Worm (Caenorhabditis elegans) whole organism, L2 larva: ENCODE results near the gene F46F2.5.

Experiments used
- F13H6.1 ChIP-seq: sonication (generic microtip); optimal IDR thresholded peaks from 2 replicates; lab custom pipeline; 2016; ENCODE audit warnings: missing genetic modification characterization, missing compliant biosample characterization
- Y55F3AM.14 ChIP-seq: fragments of 200-800 bp; sonication (Bioruptor generic); optimal IDR thresholded peaks from 2 replicates; lab custom pipeline; 2018; ENCODE audit warnings: mild to moderate bottlenecking, missing genetic modification characterization, missing compliant biosample characterization
- ZK546.5 ChIP-seq: sonication (generic microtip); optimal IDR thresholded peaks from 2 replicates; lab custom pipeline; 2017; ENCODE audit warnings: missing biosample characterization, missing genetic modification characterization
- alr-1 ChIP-seq: fragments of 150-350 bp; optimal IDR thresholded peaks from 2 replicates; lab custom pipeline; 2014; ENCODE audit warnings: missing biosample characterization, missing genetic modification characterization
- ama-1 ChIP-seq: fragments of 150-350 bp; optimal IDR thresholded peaks from 2 replicates; lab custom pipeline; 2018; ENCODE audit warnings: inconsistent platforms
- blmp-1 ChIP-seq: sonication (generic microtip); optimal IDR thresholded peaks from 2 replicates; lab custom pipeline; 2017; ENCODE audit warnings: missing genetic modification characterization, mild to moderate bottlenecking, missing compliant biosample characterization, antibody characterized with exemption, moderate library complexity; ENCODE audit not compliant: insufficient read depth
- ceh-16 ChIP-seq: fragments of 150-350 bp; optimal IDR thresholded peaks from 2 replicates; lab custom pipeline; 2014; ENCODE audit warnings: missing biosample characterization, missing genetic modification characterization
- crh-2 ChIP-seq: sonication (generic microtip); optimal IDR thresholded peaks from 2 replicates; lab custom pipeline; 2017; ENCODE audit warnings: missing biosample characterization, missing genetic modification characterization
- egl-27 ChIP-seq: sonication (generic microtip); optimal IDR thresholded peaks from 3 replicates; lab custom pipeline; 2017; ENCODE audit warnings: missing biosample characterization, missing genetic modification reagents, missing genetic modification characterization
- elt-1 ChIP-seq: fragments of 150-350 bp; optimal IDR thresholded peaks from 2 replicates; lab custom pipeline; 2014; ENCODE audit warnings: missing biosample characterization, missing genetic modification characterization
- lin-13 ChIP-seq: fragments of 150-350 bp; optimal IDR thresholded peaks from 2 replicates; lab custom pipeline; 2014; ENCODE audit warnings: missing biosample characterization, missing genetic modification reagents, missing genetic modification characterization
- lin-39 ChIP-seq: fragments of 150-350 bp; optimal IDR thresholded peaks from 2 replicates; lab custom pipeline; 2014; ENCODE audit warnings: missing biosample characterization, missing genetic modification reagents, missing genetic modification characterization
- lsy-2 ChIP-seq, 2 experiments: fragments of 150-350 bp in 1 of 2; sonication (generic microtip) in 1 of 2; optimal IDR thresholded peaks; 2 replicates each; lab custom pipeline; 2014 to 2017; ENCODE audit warnings: missing biosample characterization in 2 of 2, missing genetic modification characterization in 2 of 2
- mbf-1 ChIP-seq: sonication (generic microtip); optimal IDR thresholded peaks from 2 replicates; lab custom pipeline; 2017; ENCODE audit warnings: missing biosample characterization, missing genetic modification characterization
- nhr-11 ChIP-seq: fragments of 150-350 bp; optimal IDR thresholded peaks from 2 replicates; lab custom pipeline; 2014; ENCODE audit warnings: missing biosample characterization, missing genetic modification characterization
- nhr-129 ChIP-seq: fragments of 150-350 bp; optimal IDR thresholded peaks from 2 replicates; lab custom pipeline; 2014; ENCODE audit warnings: missing biosample characterization, missing genetic modification characterization
- nhr-21 ChIP-seq: fragments of 150-350 bp; optimal IDR thresholded peaks from 2 replicates; lab custom pipeline; 2014; ENCODE audit warnings: missing biosample characterization, missing genetic modification characterization
- nhr-23 ChIP-seq: fragments of 150-350 bp; optimal IDR thresholded peaks from 2 replicates; lab custom pipeline; 2014; ENCODE audit warnings: missing biosample characterization, missing genetic modification reagents, missing genetic modification characterization
- nhr-25 ChIP-seq: fragments of 150-350 bp; sonication (generic microtip); optimal IDR thresholded peaks from 3 replicates; lab custom pipeline; 2014; ENCODE audit warnings: missing biosample characterization, missing genetic modification characterization
- nhr-6 ChIP-seq: fragments of 150-350 bp; optimal IDR thresholded peaks from 2 replicates; lab custom pipeline; 2014; ENCODE audit warnings: missing biosample characterization, missing genetic modification characterization
- sem-4 ChIP-seq: fragments of 150-350 bp; optimal IDR thresholded peaks from 2 replicates; lab custom pipeline; 2014; ENCODE audit warnings: missing biosample characterization, missing genetic modification reagents, missing genetic modification characterization
- sma-3 ChIP-seq: sonication (generic microtip); optimal IDR thresholded peaks from 2 replicates; lab custom pipeline; 2016; ENCODE audit warnings: missing genetic modification reagents, missing genetic modification characterization, missing compliant biosample characterization
- sma-9 ChIP-seq, 2 experiments: fragments of 150-350 bp in 1 of 2; sonication (generic microtip) in 1 of 2; optimal IDR thresholded peaks; 2 replicates each; lab custom pipeline; 2014 to 2016; ENCODE audit warnings: missing genetic modification characterization in 2 of 2, mild to moderate bottlenecking in 1 of 2, missing biosample characterization in 1 of 2, missing compliant biosample characterization in 1 of 2, missing genetic modification reagents in 1 of 2, moderate library complexity in 1 of 2
- unc-39 ChIP-seq: fragments of 150-350 bp; optimal IDR thresholded peaks from 2 replicates; lab custom pipeline; 2014; ENCODE audit warnings: missing biosample characterization, missing genetic modification characterization
- unc-55 ChIP-seq: fragments of 150-350 bp; sonication (generic microtip); optimal IDR thresholded peaks from 3 replicates; lab custom pipeline; 2014; ENCODE audit warnings: missing biosample characterization, missing genetic modification reagents, missing genetic modification characterization
- ztf-11 ChIP-seq: sonication (generic microtip); optimal IDR thresholded peaks from 2 replicates; lab custom pipeline; 2017; ENCODE audit warnings: missing biosample characterization, missing genetic modification characterization
- ztf-4 ChIP-seq: fragments of 150-350 bp; optimal IDR thresholded peaks from 2 replicates; lab custom pipeline; 2014; ENCODE audit warnings: missing biosample characterization, missing genetic modification characterization

The F46F2.5 gene

DNA sequence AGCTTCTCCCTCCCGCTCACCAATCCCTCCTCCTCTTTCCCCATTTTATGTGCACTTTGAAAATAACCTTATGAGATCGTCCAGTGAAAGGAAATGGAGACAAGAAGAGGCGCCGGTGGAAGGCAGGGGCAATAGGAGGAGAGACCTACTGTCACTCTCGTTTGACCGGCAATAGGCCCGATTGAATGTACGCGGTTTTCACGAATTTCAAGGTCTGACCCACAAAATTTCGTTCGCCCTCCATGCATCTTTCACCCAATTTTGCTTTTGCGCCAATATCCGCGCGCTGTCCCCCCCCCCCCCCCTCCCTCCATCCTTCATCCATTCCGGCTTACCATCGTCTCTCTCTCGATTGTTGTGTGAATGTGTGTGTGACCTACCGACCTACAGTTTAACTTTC, 45.2 kb downstream of the F46F2.5 start:
- no peak for TF ChIP-seq lin-13 (GFP tag; lab: Kevin White, UChicago)
- TF ChIP-seq blmp-1 (tag; lab: Kevin White, UChicago): peak; percentile 51

DNA sequence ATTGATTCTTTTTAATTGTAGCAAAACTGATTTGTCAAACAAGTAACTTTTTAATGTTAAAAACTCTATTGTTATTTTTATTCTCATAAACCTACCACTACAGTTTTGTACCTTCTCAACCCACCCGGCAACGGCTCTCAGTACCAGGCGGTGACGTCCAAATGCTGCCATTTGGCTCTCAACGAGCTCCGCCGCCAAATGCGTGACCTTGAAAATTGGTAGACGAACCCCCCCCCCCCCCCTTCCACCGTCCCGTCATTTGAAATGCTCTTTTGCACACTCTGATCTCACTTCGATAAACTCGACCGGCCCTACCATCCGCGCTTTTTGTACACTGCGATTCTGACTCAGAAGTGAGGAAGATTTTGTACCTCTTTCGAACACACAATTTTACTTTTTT, 46.2 kb downstream of the F46F2.5 start:
- TF ChIP-seq sma-3 (GFP tag; lab: Kevin White, UChicago): no peak
- TF ChIP-seq lsy-2 (tag; optimal IDR thresholded peaks at IDR 0.05; lab: Kevin White, UChicago): no peak
- TF ChIP-seq ZK546.5 (tag; lab: Kevin White, UChicago): no peak
- TF ChIP-seq ama-1 (lab: Kevin White, UChicago): no peak
- TF ChIP-seq nhr-23 (tag; lab: Kevin White, UChicago): no peak
- TF ChIP-seq F13H6.1: no peak
- no peak for TF ChIP-seq unc-55 (GFP tag; lab: Kevin White, UChicago)
- no peak for TF ChIP-seq nhr-129
- no peak for TF ChIP-seq unc-39 (tag; lab: Kevin White, UChicago)

DNA sequence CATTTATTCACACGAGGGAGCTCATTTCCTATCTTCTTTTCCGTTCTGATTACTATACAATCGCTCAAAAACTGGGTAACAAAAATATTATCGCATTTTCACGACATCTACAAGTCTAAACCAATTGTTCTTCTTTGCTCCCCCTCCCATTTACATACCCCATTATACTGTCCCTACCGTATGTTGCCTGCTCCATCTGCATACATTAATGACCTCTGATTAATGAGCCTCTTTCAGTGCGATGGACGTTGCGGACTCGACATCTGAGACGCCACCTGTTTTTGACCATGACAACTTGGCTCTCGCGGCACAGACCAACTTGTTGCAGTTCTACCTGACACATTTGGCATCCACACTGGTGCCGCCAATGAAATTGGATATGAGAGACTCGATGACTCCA, 46.6 kb downstream of the F46F2.5 start, which contains the start of gene nhr-91:
nhr-91 (plus strand) TSS at position 232 of the 400 bp plus-strand sequence.
- TF ChIP-seq unc-39 (tag; lab: Kevin White, UChicago): no peak
- no peak for TF ChIP-seq ztf-11
- no peak for TF ChIP-seq alr-1 (tag; lab: Kevin White, UChicago)
- TF ChIP-seq ama-1 (lab: Kevin White, UChicago): no peak
- no peak for TF ChIP-seq sem-4 (tag; lab: Kevin White, UChicago)
- TF ChIP-seq nhr-11 (tag; lab: Kevin White, UChicago): no peak
- no peak for TF ChIP-seq Y55F3AM.14 (GFP tag; lab: Kevin White, UChicago)
- no peak for TF ChIP-seq crh-2 (tag; lab: Kevin White, UChicago)
- TF ChIP-seq unc-55 (GFP tag; lab: Kevin White, UChicago): no peak
- no peak for TF ChIP-seq lin-13 (GFP tag; lab: Kevin White, UChicago)
- TF ChIP-seq blmp-1 (tag; lab: Kevin White, UChicago): no peak
- TF ChIP-seq sma-3 (GFP tag; lab: Kevin White, UChicago): no peak
- TF ChIP-seq ztf-4: no peak
- TF ChIP-seq, all 48 proteins: peak for 0

ce11 chrX:15310330-15310776, 47.8 kb downstream of the F46F2.5 start:
- TF ChIP-seq lsy-2 (tag; optimal IDR thresholded peaks at IDR 0.05; lab: Kevin White, UChicago) (no peak), egl-27 (tag; lab: Kevin White, UChicago) (peak; percentile 29), sma-9 (GFP tag; optimal IDR thresholded peaks at IDR 0.05; lab: Kevin White, UChicago) (peak; percentile 39), sma-9 (tag; optimal IDR thresholded peaks at IDR 0.05; lab: Kevin White, UChicago) (no peak), nhr-6 (tag; lab: Kevin White, UChicago) (no peak), elt-1 (tag; lab: Kevin White, UChicago) (no peak), nhr-21 (peak; percentile 6), crh-2 (tag; lab: Kevin White, UChicago) (no peak), Y55F3AM.14 (GFP tag; lab: Kevin White, UChicago) (peak; percentile 22), ceh-16 (tag; lab: Kevin White, UChicago) (peak; percentile 91), nhr-25 (tag; lab: Kevin White, UChicago) (peak; percentile 18), blmp-1 (tag; lab: Kevin White, UChicago) (peak; percentile 98), sma-3 (GFP tag; lab: Kevin White, UChicago) (peak; percentile 13), alr-1 (tag; lab: Kevin White, UChicago) (no peak), lin-39 (tag; lab: Kevin White, UChicago) (no peak)

ce11 chrX:15310986-15311385, 48.5 kb downstream of the F46F2.5 start:
- TF ChIP-seq sma-9 (GFP tag; optimal IDR thresholded peaks at IDR 0.05; lab: Kevin White, UChicago) (peak; percentile 81), sma-9 (tag; optimal IDR thresholded peaks at IDR 0.05; lab: Kevin White, UChicago) (no peak), mbf-1 (tag; lab: Kevin White, UChicago) (no peak), ceh-16 (tag; lab: Kevin White, UChicago) (peak; percentile 86), elt-1 (tag; lab: Kevin White, UChicago) (peak; percentile 56)

DNA sequence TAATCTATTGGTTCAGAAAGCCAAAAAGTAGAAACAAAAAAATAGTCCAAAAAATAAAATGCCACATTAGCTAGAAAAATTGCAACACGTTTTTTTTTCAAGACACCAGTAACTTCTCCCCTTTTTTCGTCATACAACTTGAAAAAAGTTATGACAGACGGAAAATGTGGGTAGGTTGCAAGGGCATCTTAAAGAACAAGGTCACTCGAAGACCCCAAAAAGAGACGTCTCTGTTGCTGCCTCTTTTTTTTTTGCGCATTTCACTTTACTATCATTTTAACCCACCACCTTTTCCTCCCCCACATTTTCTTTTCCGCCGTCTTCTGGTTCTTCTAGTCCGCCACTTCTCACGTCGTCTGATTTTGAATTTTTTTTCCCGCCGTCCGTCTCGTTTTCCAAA, 49.5 kb downstream of the F46F2.5 start:
- TF ChIP-seq nhr-25 (tag; lab: Kevin White, UChicago) (peak; percentile 33), ama-1 (lab: Kevin White, UChicago) (no peak), blmp-1 (tag; lab: Kevin White, UChicago) (peak; percentile 62), nhr-21 (no peak)
